Fruit fly (Drosophila melanogaster) whole organism, embryonic: Measurements from ENCODE around the gene JMJD5.

Source experiments
- Ada2b ChIP-seq: fragments of 200-800 bp; sonication (Bioruptor generic); IDR thresholded peaks from 2 replicates; pipeline ENCODE4 v1.3.6; 2022; ENCODE audit warnings: missing biosample characterization, missing genetic modification characterization
- Atf3 ChIP-seq: fragments of 200-800 bp; sonication (Bioruptor generic); optimal IDR thresholded peaks from 3 replicates; lab custom pipeline; 2016; ENCODE audit warnings: missing biosample characterization, missing genetic modification characterization
- CG11085 ChIP-seq: fragments of 200-800 bp; sonication (Bioruptor generic); IDR thresholded peaks from 2 replicates; pipeline ENCODE4 v1.3.6; 2022; ENCODE audit warnings: missing biosample characterization, missing genetic modification characterization
- CG11093 ChIP-seq: fragments of 200-800 bp; sonication (Bioruptor generic); IDR thresholded peaks from 3 replicates; pipeline ENCODE4 v1.3.6; 2022; ENCODE audit warnings: missing biosample characterization, missing genetic modification characterization
- CG12155 ChIP-seq: fragments of 200-800 bp; sonication (Bioruptor generic); optimal IDR thresholded peaks from 3 replicates; lab custom pipeline; 2016; ENCODE audit warnings: missing biosample characterization, missing genetic modification characterization
- CG12744 ChIP-seq: fragments of 200-800 bp; sonication (Bioruptor generic); optimal IDR thresholded peaks from 2 replicates; lab custom pipeline; 2016; ENCODE audit warnings: missing biosample characterization, missing genetic modification characterization
- CG13424 ChIP-seq: fragments of 200-800 bp; sonication (Bioruptor generic); optimal IDR thresholded peaks from 2 replicates; lab custom pipeline; 2019; ENCODE audit warnings: missing biosample characterization, mild to moderate bottlenecking, missing genetic modification characterization, moderate library complexity
- CG14667 ChIP-seq: fragments of 200-800 bp; sonication (Bioruptor generic); IDR thresholded peaks from 2 replicates; pipeline ENCODE4 v1.3.6; 2022; ENCODE audit warnings: missing biosample characterization, missing genetic modification characterization
- CG1602 ChIP-seq: fragments of 200-800 bp; sonication (Bioruptor generic); optimal IDR thresholded peaks from 3 replicates; lab custom pipeline; 2016; ENCODE audit warnings: missing biosample characterization, missing genetic modification characterization
- CG17186 ChIP-seq: fragments of 200-800 bp; sonication (Bioruptor generic); optimal IDR thresholded peaks from 3 replicates; lab custom pipeline; 2017; ENCODE audit warnings: missing biosample characterization, missing genetic modification reagents, missing genetic modification characterization
- CG17912 ChIP-seq: fragments of 200-800 bp; sonication (Bioruptor generic); optimal IDR thresholded peaks from 2 replicates; lab custom pipeline; 2018; ENCODE audit warnings: missing biosample characterization, mild to moderate bottlenecking, missing genetic modification characterization
- CG18476 ChIP-seq: fragments of 200-800 bp; sonication (Bioruptor generic); optimal IDR thresholded peaks from 2 replicates; lab custom pipeline; 2016; ENCODE audit warnings: missing biosample characterization, mild to moderate bottlenecking, missing genetic modification characterization
- CG2678 ChIP-seq: fragments of 200-800 bp; sonication (Bioruptor generic); optimal IDR thresholded peaks from 3 replicates; lab custom pipeline; 2019; ENCODE audit warnings: missing biosample characterization, mild to moderate bottlenecking, missing genetic modification characterization, moderate library complexity
- CG30020 ChIP-seq: fragments of 200-800 bp; optimal IDR thresholded peaks from 2 replicates; lab custom pipeline; 2019; ENCODE audit warnings: missing biosample characterization, mild to moderate bottlenecking, missing genetic modification characterization, moderate library complexity
- CG4424 ChIP-seq: fragments of 200-800 bp; sonication (Bioruptor generic); optimal IDR thresholded peaks from 3 replicates; lab custom pipeline; 2016; ENCODE audit warnings: missing biosample characterization, missing genetic modification characterization
- CG4617 ChIP-seq: fragments of 200-800 bp; sonication (Bioruptor generic); optimal IDR thresholded peaks from 3 replicates; lab custom pipeline; 2016; ENCODE audit warnings: missing biosample characterization, missing genetic modification characterization, borderline replicate concordance
- CG4854 ChIP-seq: fragments of 200-800 bp; sonication (Bioruptor generic); optimal IDR thresholded peaks from 2 replicates; lab custom pipeline; 2016; ENCODE audit warnings: missing biosample characterization, missing genetic modification characterization, inconsistent platforms
- CG5180 ChIP-seq: fragments of 200-800 bp; sonication (Bioruptor generic); optimal IDR thresholded peaks from 3 replicates; lab custom pipeline; 2017; ENCODE audit warnings: missing biosample characterization, missing genetic modification characterization, mild to moderate bottlenecking, moderate library complexity, missing genetic modification reagents
- CG6254 ChIP-seq: fragments of 200-800 bp; sonication (Bioruptor generic); optimal IDR thresholded peaks from 3 replicates; lab custom pipeline; 2017; ENCODE audit warnings: mild to moderate bottlenecking, missing biosample characterization, missing genetic modification reagents, missing genetic modification characterization
- CG6689 ChIP-seq: fragments of 200-800 bp; sonication (Bioruptor generic); IDR thresholded peaks from 2 replicates; pipeline ENCODE4 v1.3.6; 2022; ENCODE audit warnings: missing biosample characterization, missing genetic modification characterization
- CG7745 ChIP-seq: fragments of 200-800 bp; sonication (Bioruptor generic); optimal IDR thresholded peaks from 2 replicates; lab custom pipeline; 2018; ENCODE audit warnings: missing biosample characterization, mild to moderate bottlenecking, missing genetic modification characterization, moderate library complexity
- CG8924 ChIP-seq: fragments of 200-800 bp; optimal IDR thresholded peaks from 3 replicates; lab custom pipeline; 2019; ENCODE audit warnings: missing biosample characterization, mild to moderate bottlenecking, missing genetic modification characterization, moderate library complexity
- Dfd ChIP-seq, 2 experiments: fragments of >200 bp; optimal IDR thresholded peaks; 2 replicates each; lab custom pipeline; 2017; ENCODE audit warnings: missing biosample characterization in 2 of 2, missing genetic modification characterization in 2 of 2
- Dll ChIP-seq: fragments of 200-800 bp; sonication (Bioruptor generic); IDR thresholded peaks from 4 replicates; pipeline ENCODE4 v1.3.6; 2022; ENCODE audit warnings: missing biosample characterization, missing genetic modification characterization; ENCODE audit not compliant: partially characterized antibody
- Dp ChIP-seq: fragments of 200-800 bp; sonication (Bioruptor generic); optimal IDR thresholded peaks from 2 replicates; lab custom pipeline; 2018; ENCODE audit warnings: missing biosample characterization, mild to moderate bottlenecking, missing genetic modification characterization, moderate library complexity
- Eip74EF ChIP-seq, 2 experiments: fragments of 200-800 bp in 1 of 2; fragments of >200 bp in 1 of 2; sonication (Bioruptor generic) in 1 of 2; optimal IDR thresholded peaks; 2 replicates each; lab custom pipeline; 2017 to 2019; ENCODE audit warnings: missing biosample characterization in 2 of 2, missing genetic modification characterization in 2 of 2, mild to moderate bottlenecking in 1 of 2, moderate library complexity in 1 of 2
- HHEX ChIP-seq: fragments of 200-800 bp; sonication (Bioruptor generic); optimal IDR thresholded peaks from 3 replicates; lab custom pipeline; 2017; ENCODE audit warnings: missing biosample characterization, mild to moderate bottlenecking, missing genetic modification characterization, missing genetic modification reagents
- HLH3B ChIP-seq: fragments of 200-800 bp; sonication (Bioruptor generic); IDR thresholded peaks from 2 replicates; pipeline ENCODE4 v1.3.6; 2022; ENCODE audit warnings: missing biosample characterization, missing genetic modification characterization
- HLH54F ChIP-seq: fragments of 200-800 bp; sonication (Bioruptor generic); optimal IDR thresholded peaks from 3 replicates; lab custom pipeline; 2016; ENCODE audit warnings: missing biosample characterization, missing genetic modification characterization
- HmgD ChIP-seq: fragments of 200-800 bp; sonication (Bioruptor generic); optimal IDR thresholded peaks from 3 replicates; lab custom pipeline; 2016; ENCODE audit warnings: missing biosample characterization, missing genetic modification characterization
- Hr39 ChIP-seq: fragments of >200 bp; optimal IDR thresholded peaks from 2 replicates; lab custom pipeline; 2017
- Myb ChIP-seq: fragments of 200-800 bp; sonication (Bioruptor generic); optimal IDR thresholded peaks from 2 replicates; lab custom pipeline; 2016; ENCODE audit warnings: missing biosample characterization, missing genetic modification characterization
- Nf-YB ChIP-seq: fragments of 200-800 bp; sonication (Bioruptor generic); optimal IDR thresholded peaks from 3 replicates; lab custom pipeline; 2019; ENCODE audit warnings: missing biosample characterization, mild to moderate bottlenecking, missing genetic modification characterization, moderate library complexity
- Ptx1 ChIP-seq: fragments of 200-800 bp; sonication (Bioruptor generic); IDR thresholded peaks from 2 replicates; pipeline ENCODE4 v1.3.6; 2022; ENCODE audit warnings: missing biosample characterization, missing genetic modification characterization
- Ssrp ChIP-seq: fragments of 200-800 bp; sonication (Bioruptor generic); optimal IDR thresholded peaks from 2 replicates; lab custom pipeline; 2018; ENCODE audit warnings: missing biosample characterization, mild to moderate bottlenecking, missing genetic modification characterization, moderate library complexity
- abd-A ChIP-seq: fragments of 200-800 bp; sonication (Bioruptor generic); optimal IDR thresholded peaks from 3 replicates; lab custom pipeline; 2019; ENCODE audit warnings: missing biosample characterization, mild to moderate bottlenecking, missing genetic modification characterization, moderate library complexity
- az2 ChIP-seq: fragments of 200-800 bp; sonication (Bioruptor generic); optimal IDR thresholded peaks from 3 replicates; lab custom pipeline; 2016; ENCODE audit warnings: missing biosample characterization, missing genetic modification characterization
- bsh ChIP-seq, 2 experiments: fragments of 200-800 bp; sonication (Bioruptor generic); optimal IDR thresholded peaks; 2 replicates each; lab custom pipeline; 2017 to 2018; ENCODE audit warnings: mild to moderate bottlenecking in 2 of 2, missing biosample characterization in 2 of 2, missing genetic modification characterization in 2 of 2, moderate library complexity in 1 of 2
- croc ChIP-seq: fragments of 200-800 bp; sonication (Bioruptor generic); conservative IDR thresholded peaks from 3 replicates; pipeline ENCODE4 v1.3.6; 2022; ENCODE audit warnings: missing biosample characterization, missing genetic modification characterization
- ind ChIP-seq: fragments of 200-800 bp; sonication (Bioruptor generic); optimal IDR thresholded peaks from 3 replicates; lab custom pipeline; 2016; ENCODE audit warnings: missing biosample characterization, missing genetic modification characterization
- kay ChIP-seq: fragments of 200-800 bp; sonication (Bioruptor generic); optimal IDR thresholded peaks from 2 replicates; lab custom pipeline; 2016; ENCODE audit warnings: missing biosample characterization, missing genetic modification characterization
- org-1 ChIP-seq: fragments of 200-800 bp; sonication (Bioruptor generic); optimal IDR thresholded peaks from 2 replicates; lab custom pipeline; 2017; ENCODE audit warnings: missing biosample characterization, missing genetic modification characterization
- otp ChIP-seq: fragments of 200-800 bp; sonication (Bioruptor generic); IDR thresholded peaks from 3 replicates; pipeline ENCODE4, ENCODE4 v1.3.6; 2022; ENCODE audit warnings: missing biosample characterization, missing genetic modification characterization
- pho ChIP-seq: fragments of 200-800 bp; sonication (Bioruptor generic); optimal IDR thresholded peaks from 2 replicates; lab custom pipeline; 2016; ENCODE audit warnings: missing biosample characterization, missing genetic modification characterization
- pzg ChIP-seq: fragments of 200-800 bp; sonication (Bioruptor generic); optimal IDR thresholded peaks from 3 replicates; lab custom pipeline; 2018; ENCODE audit warnings: missing biosample characterization, mild to moderate bottlenecking, missing genetic modification characterization, moderate library complexity
- ro ChIP-seq: fragments of 200-800 bp; sonication (Bioruptor generic); IDR thresholded peaks from 2 replicates; pipeline ENCODE4 v1.3.6; 2022; ENCODE audit warnings: missing biosample characterization, missing genetic modification characterization
- scrt ChIP-seq: fragments of 200-800 bp; sonication (Bioruptor generic); optimal IDR thresholded peaks from 2 replicates; lab custom pipeline; 2018; ENCODE audit warnings: missing biosample characterization, mild to moderate bottlenecking, missing genetic modification characterization, moderate library complexity
- sr ChIP-seq: fragments of 200-800 bp; sonication (Bioruptor generic); IDR thresholded peaks from 3 replicates; pipeline ENCODE4 v1.3.6; 2022; ENCODE audit warnings: missing biosample characterization, missing genetic modification characterization
- ttk ChIP-seq: fragments of 200-800 bp; sonication (Bioruptor generic); IDR thresholded peaks from 2 replicates; pipeline ENCODE4 v2.1.2; 2022; ENCODE audit warnings: missing biosample characterization, missing genetic modification characterization
- unpg ChIP-seq: fragments of 200-800 bp; sonication (Bioruptor generic); optimal IDR thresholded peaks from 3 replicates; lab custom pipeline; 2018; ENCODE audit warnings: missing biosample characterization, mild to moderate bottlenecking, missing genetic modification characterization, moderate library complexity

JMJD5 gene

DNA sequence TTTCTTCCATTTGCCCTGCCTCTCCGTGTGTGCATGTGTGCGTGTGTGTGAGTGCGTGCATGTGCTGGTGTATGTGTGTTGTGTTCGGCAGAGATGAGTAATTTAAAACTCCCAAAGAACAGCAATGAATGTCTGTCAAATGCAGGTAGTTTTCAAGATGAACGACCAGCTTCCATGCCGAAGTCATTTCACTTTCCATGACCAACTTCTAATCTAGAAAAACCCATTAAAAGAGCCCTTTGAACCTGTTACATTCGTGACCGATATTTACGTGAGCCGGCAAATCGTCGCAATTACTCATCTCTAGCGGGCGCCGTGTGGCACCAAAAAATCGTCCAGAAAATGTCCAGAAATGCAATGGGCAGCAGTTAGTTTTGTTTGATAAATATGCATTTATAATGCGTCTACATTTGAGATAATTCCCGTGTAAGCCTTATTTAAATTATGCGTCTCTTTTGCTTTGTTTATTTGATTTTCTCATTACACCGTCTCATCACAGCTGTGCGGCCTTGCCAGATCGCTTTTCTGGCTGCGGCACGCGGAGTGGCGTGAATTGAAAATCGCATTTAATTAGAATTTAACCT lies 31.3 kb upstream of the JMJD5 start (continued):
- TF ChIP-seq CG4854 (GFP tag; lab: Kevin White, UChicago) (no peak), Atf3 (peak; percentile 13), ind (GFP tag; lab: Kevin White, UChicago) (peak; percentile 49), abd-A (no peak), az2 (peak; percentile 46), HHEX (GFP tag; lab: Kevin White, UChicago) (no peak), Myb (GFP tag; lab: Kevin White, UChicago) (peak; percentile 63), CG12744 (no peak), scrt (GFP tag; lab: Kevin White, UChicago) (peak; percentile 80), org-1 (GFP tag; lab: Kevin White, UChicago) (no peak), Eip74EF (GFP tag; optimal IDR thresholded peaks at IDR 0.05; lab: Kevin White, UChicago) (no peak), HLH54F (GFP tag; lab: Kevin White, UChicago) (peak; percentile 51), bsh (GFP tag; optimal IDR thresholded peaks at IDR 0.05; lab: Kevin White, UChicago) (peak in 1 of 2 experiments; percentile 38), CG7745 (tag; lab: Kevin White, UChicago) (no peak), CG6254 (GFP tag; lab: Kevin White, UChicago) (no peak), HLH3B (no peak), Ada2b (GFP tag; lab: Robert Waterston, UW) (0 out of 2 replicates have a peak, but pooled peaks have one; percentile 14), kay (GFP tag; lab: Kevin White, UChicago) (peak; percentile 27), CG17186 (peak; percentile 59), pzg (GFP tag; lab: Kevin White, UChicago) (peak; percentile 30), ttk (no peak), CG5180 (GFP tag; lab: Kevin White, UChicago) (no peak), CG13424 (tag; lab: Kevin White, UChicago) (peak; percentile 44), CG8924 (peak; percentile 20), Hr39 (no peak), Dll (peak; percentile 84), CG2678 (peak; percentile 51), ro (GFP tag; lab: Robert Waterston, UW) (no peak), CG30020 (tag; lab: Kevin White, UChicago) (peak; percentile 32), sr (GFP tag; lab: Robert Waterston, UW) (no peak), Nf-YB (no peak), CG12155 (peak; percentile 41), CG14667 (GFP tag; lab: Robert Waterston, UW) (no peak), pho (GFP tag; lab: Kevin White, UChicago) (peak; percentile 47), CG11093 (0 out of 3 replicates have a peak, but pooled peaks have one; percentile 15), Dfd (GFP tag; optimal IDR thresholded peaks at IDR 0.05; lab: Kevin White, UChicago) (no peak), CG4617 (GFP tag; lab: Kevin White, UChicago) (peak; percentile 56), unpg (GFP tag; lab: Kevin White, UChicago) (no peak), Ptx1 (GFP tag; lab: Robert Waterston, UW) (0 out of 2 replicates have a peak, but pooled peaks have one; percentile 38), CG18476 (GFP tag; lab: Kevin White, UChicago) (no peak), CG17912 (GFP tag; lab: Kevin White, UChicago) (peak; percentile 5), Dp (GFP tag; lab: Kevin White, UChicago) (peak; percentile 42), HmgD (GFP tag; lab: Kevin White, UChicago) (peak; percentile 67), CG6689 (0 out of 2 replicates have a peak, but pooled peaks have one; percentile 9), croc (GFP tag; lab: Robert Waterston, UW) (no peak), CG11085 (GFP tag; lab: Robert Waterston, UW) (no peak), CG4424 (GFP tag; lab: Kevin White, UChicago) (peak; percentile 9), otp (GFP tag; lab: Robert Waterston, UW) (no peak), Ssrp (tag; lab: Kevin White, UChicago) (no peak), CG1602 (GFP tag; lab: Kevin White, UChicago) (peak; percentile 21)
